Fruit fly (Drosophila melanogaster) whole organism, embryonic: ENCODE results near the gene CG43400.

Experiments used
- BtbVII ChIP-seq: fragments of 200-800 bp; sonication (Bioruptor generic); optimal IDR thresholded peaks from 3 replicates; lab custom pipeline; 2017; ENCODE audit warnings: missing biosample characterization, mild to moderate bottlenecking, missing genetic modification characterization
- CG10147 ChIP-seq: fragments of 200-800 bp; sonication (Bioruptor generic); optimal IDR thresholded peaks from 2 replicates; lab custom pipeline; 2019; ENCODE audit warnings: missing biosample characterization, mild to moderate bottlenecking, missing genetic modification characterization, moderate library complexity
- CG11456 ChIP-seq: fragments of 200-800 bp; sonication (Bioruptor generic); IDR thresholded peaks from 3 replicates; pipeline ENCODE4 v1.3.6; 2022; ENCODE audit warnings: missing biosample characterization, missing genetic modification characterization
- CG12155 ChIP-seq: fragments of 200-800 bp; sonication (Bioruptor generic); optimal IDR thresholded peaks from 3 replicates; lab custom pipeline; 2016; ENCODE audit warnings: missing biosample characterization, missing genetic modification characterization
- CG13894 ChIP-seq: fragments of 200-800 bp; sonication (Bioruptor generic); optimal IDR thresholded peaks from 3 replicates; lab custom pipeline; 2018; ENCODE audit warnings: missing biosample characterization, mild to moderate bottlenecking, missing genetic modification characterization, moderate library complexity
- CG14710 ChIP-seq: fragments of 200-800 bp; sonication (Bioruptor generic); optimal IDR thresholded peaks from 3 replicates; lab custom pipeline; 2019; ENCODE audit warnings: missing biosample characterization, mild to moderate bottlenecking, missing genetic modification characterization, moderate library complexity
- CG14860 ChIP-seq: fragments of 200-800 bp; sonication (Bioruptor generic); IDR thresholded peaks from 3 replicates; pipeline ENCODE4 v1.3.6; 2022; ENCODE audit warnings: missing biosample characterization, missing genetic modification characterization; ENCODE audit not compliant: partially characterized antibody
- CG16779 ChIP-seq: fragments of 200-800 bp; sonication (Bioruptor generic); IDR thresholded peaks from 2 replicates; pipeline ENCODE4 v1.3.6; 2022; ENCODE audit warnings: missing biosample characterization, missing genetic modification characterization
- CG17328 ChIP-seq: fragments of 200-800 bp; sonication (Bioruptor generic); IDR thresholded peaks from 2 replicates; pipeline ENCODE4 v1.3.6; 2022; ENCODE audit warnings: missing biosample characterization, missing genetic modification characterization
- CG18011 ChIP-seq: fragments of 200-800 bp; sonication (Bioruptor generic); optimal IDR thresholded peaks from 2 replicates; lab custom pipeline; 2017; ENCODE audit warnings: missing biosample characterization, missing genetic modification characterization, mild to moderate bottlenecking, moderate library complexity, missing genotype
- CG18619 ChIP-seq: fragments of 200-800 bp; sonication (Bioruptor generic); optimal IDR thresholded peaks from 3 replicates; lab custom pipeline; 2017; ENCODE audit warnings: missing biosample characterization, mild to moderate bottlenecking, missing genetic modification characterization
- CG18764 ChIP-seq: fragments of 200-800 bp; sonication (Bioruptor generic); optimal IDR thresholded peaks from 3 replicates; lab custom pipeline; 2016; ENCODE audit warnings: missing biosample characterization, missing genetic modification characterization
- CG2889 ChIP-seq: fragments of 200-800 bp; sonication (Bioruptor generic); IDR thresholded peaks from 3 replicates; pipeline ENCODE4 v1.3.6; 2022; ENCODE audit warnings: missing biosample characterization, missing genetic modification characterization
- CG30020 ChIP-seq: fragments of 200-800 bp; optimal IDR thresholded peaks from 2 replicates; lab custom pipeline; 2019; ENCODE audit warnings: missing biosample characterization, mild to moderate bottlenecking, missing genetic modification characterization, moderate library complexity
- CG31365 ChIP-seq: fragments of 200-800 bp; sonication (Bioruptor generic); optimal IDR thresholded peaks from 2 replicates; lab custom pipeline; 2018; ENCODE audit warnings: missing biosample characterization, mild to moderate bottlenecking, missing genetic modification characterization
- CG4854 ChIP-seq: fragments of 200-800 bp; sonication (Bioruptor generic); optimal IDR thresholded peaks from 2 replicates; lab custom pipeline; 2016; ENCODE audit warnings: missing biosample characterization, missing genetic modification characterization, inconsistent platforms
- CG6813 ChIP-seq: fragments of 200-800 bp; sonication (Bioruptor generic); optimal IDR thresholded peaks from 2 replicates; lab custom pipeline; 2017; ENCODE audit warnings: missing biosample characterization, missing genetic modification characterization, mild to moderate bottlenecking, moderate library complexity, missing genetic modification reagents
- CG9437 ChIP-seq: fragments of 200-800 bp; sonication (Bioruptor generic); optimal IDR thresholded peaks from 2 replicates; lab custom pipeline; 2018; ENCODE audit warnings: missing biosample characterization, mild to moderate bottlenecking, missing genetic modification characterization
- CHES-1-like ChIP-seq: fragments of 200-800 bp; sonication (Bioruptor generic); optimal IDR thresholded peaks from 2 replicates; lab custom pipeline; 2016; ENCODE audit warnings: missing biosample characterization, missing genetic modification characterization
- D19B ChIP-seq: fragments of 200-800 bp; sonication (Bioruptor generic); optimal IDR thresholded peaks from 2 replicates; lab custom pipeline; 2017; ENCODE audit warnings: missing biosample characterization, mild to moderate bottlenecking, missing genetic modification characterization
- Dad ChIP-seq: fragments of 200-800 bp; sonication (Bioruptor generic); optimal IDR thresholded peaks from 3 replicates; lab custom pipeline; 2016; ENCODE audit warnings: missing biosample characterization, missing genetic modification characterization
- Dek ChIP-seq: fragments of 200-800 bp; sonication (Bioruptor generic); optimal IDR thresholded peaks from 3 replicates; lab custom pipeline; 2019; ENCODE audit warnings: missing biosample characterization, mild to moderate bottlenecking, missing genetic modification characterization, moderate library complexity
- Dip3 ChIP-seq: fragments of 200-800 bp; sonication (Bioruptor generic); optimal IDR thresholded peaks from 3 replicates; lab custom pipeline; 2016; ENCODE audit warnings: missing biosample characterization, missing genetic modification characterization
- Dll ChIP-seq: fragments of 200-800 bp; sonication (Bioruptor generic); IDR thresholded peaks from 4 replicates; pipeline ENCODE4 v1.3.6; 2022; ENCODE audit warnings: missing biosample characterization, missing genetic modification characterization; ENCODE audit not compliant: partially characterized antibody
- Fer3 ChIP-seq: fragments of 200-800 bp; sonication (Bioruptor generic); optimal IDR thresholded peaks from 2 replicates; lab custom pipeline; 2018; ENCODE audit warnings: missing biosample characterization, mild to moderate bottlenecking, missing genetic modification characterization, moderate library complexity
- HmgZ ChIP-seq: fragments of 200-800 bp; sonication (Bioruptor generic); optimal IDR thresholded peaks from 2 replicates; lab custom pipeline; 2018; ENCODE audit warnings: missing biosample characterization, mild to moderate bottlenecking, missing genetic modification characterization
- Hr3 ChIP-seq: fragments of 200-800 bp; sonication (Bioruptor generic); optimal IDR thresholded peaks from 3 replicates; lab custom pipeline; 2016; ENCODE audit warnings: missing biosample characterization, missing genetic modification characterization
- Mrtf ChIP-seq: fragments of 200-800 bp; sonication (Bioruptor generic); IDR thresholded peaks from 3 replicates; pipeline ENCODE4 v1.3.6; 2022; ENCODE audit warnings: missing biosample characterization, missing genetic modification characterization
- YL-1 ChIP-seq: fragments of 200-800 bp; sonication (Bioruptor generic); optimal IDR thresholded peaks from 3 replicates; lab custom pipeline; 2017; ENCODE audit warnings: missing biosample characterization, mild to moderate bottlenecking, missing genetic modification characterization
- abd-A ChIP-seq: fragments of 200-800 bp; sonication (Bioruptor generic); optimal IDR thresholded peaks from 3 replicates; lab custom pipeline; 2019; ENCODE audit warnings: missing biosample characterization, mild to moderate bottlenecking, missing genetic modification characterization, moderate library complexity
- ara ChIP-seq: fragments of 200-800 bp; sonication (Bioruptor generic); IDR thresholded peaks from 2 replicates; pipeline ENCODE4 v1.3.6; 2022; ENCODE audit warnings: missing biosample characterization, missing genetic modification characterization
- cwo ChIP-seq: fragments of 200-800 bp; sonication (Bioruptor generic); optimal IDR thresholded peaks from 3 replicates; lab custom pipeline; 2017; ENCODE audit warnings: missing biosample characterization, missing genetic modification characterization, mild to moderate bottlenecking, moderate library complexity, missing genetic modification reagents
- dimm ChIP-seq: fragments of 200-800 bp; sonication (Bioruptor generic); IDR thresholded peaks from 2 replicates; pipeline ENCODE4 v1.3.6; 2022; ENCODE audit warnings: missing biosample characterization, missing genetic modification characterization
- dysf ChIP-seq: fragments of 200-800 bp; sonication (Bioruptor generic); IDR thresholded peaks from 3 replicates; pipeline ENCODE4 v1.3.6; 2022; ENCODE audit warnings: missing biosample characterization, missing genetic modification characterization
- eve ChIP-seq, 2 experiments: fragments of >200 bp; optimal IDR thresholded peaks; 2 replicates each; lab custom pipeline; 2017; ENCODE audit warnings: missing biosample characterization in 2 of 2, missing genetic modification characterization in 2 of 2
- fd96Cb ChIP-seq: fragments of 200-800 bp; sonication (Bioruptor generic); optimal IDR thresholded peaks from 2 replicates; lab custom pipeline; 2018; ENCODE audit warnings: missing biosample characterization, mild to moderate bottlenecking, missing genetic modification characterization, moderate library complexity
- grn ChIP-seq: fragments of 200-800 bp; sonication (Bioruptor generic); optimal IDR thresholded peaks from 3 replicates; lab custom pipeline; 2017; ENCODE audit warnings: missing biosample characterization, missing genetic modification characterization
- inv ChIP-seq: fragments of 200-800 bp; sonication (Bioruptor generic); IDR thresholded peaks from 2 replicates; pipeline ENCODE4 v1.3.6; 2022; ENCODE audit warnings: missing biosample characterization, missing genetic modification characterization; ENCODE audit not compliant: partially characterized antibody
- mld ChIP-seq: fragments of 200-800 bp; sonication (Bioruptor generic); IDR thresholded peaks from 3 replicates; pipeline ENCODE4 v1.3.6; 2022; ENCODE audit warnings: missing biosample characterization, missing genetic modification characterization; ENCODE audit not compliant: partially characterized antibody
- nerfin-2 ChIP-seq: fragments of 200-800 bp; sonication (Bioruptor generic); IDR thresholded peaks from 2 replicates; pipeline ENCODE4 v1.3.6; 2022; ENCODE audit warnings: missing biosample characterization, missing genetic modification characterization; ENCODE audit not compliant: partially characterized antibody
- prd ChIP-seq, 3 experiments: fragments of >200 bp in 2 of 3; fragments of 200-800 bp in 1 of 3; sonication (Bioruptor generic) in 1 of 3; optimal IDR thresholded peaks in 2 of 3; IDR thresholded peaks in 1 of 3; 2 replicates in 2 of 3; 3 replicates in 1 of 3; pipeline versions ENCODE4 v1.3.6 to Lab custom; 2017 to 2022; ENCODE audit warnings: missing biosample characterization in 1 of 3, missing genetic modification characterization in 1 of 3
- pzg ChIP-seq: fragments of 200-800 bp; sonication (Bioruptor generic); optimal IDR thresholded peaks from 3 replicates; lab custom pipeline; 2018; ENCODE audit warnings: missing biosample characterization, mild to moderate bottlenecking, missing genetic modification characterization, moderate library complexity
- repo ChIP-seq: fragments of 200-800 bp; sonication (Bioruptor generic); optimal IDR thresholded peaks from 2 replicates; lab custom pipeline; 2016; ENCODE audit warnings: missing biosample characterization, missing genetic modification characterization
- sd ChIP-seq: fragments of 200-800 bp; sonication (Bioruptor generic); optimal IDR thresholded peaks from 3 replicates; lab custom pipeline; 2018; ENCODE audit warnings: missing biosample characterization, mild to moderate bottlenecking, missing genetic modification characterization, moderate library complexity
- slou ChIP-seq: fragments of 200-800 bp; sonication (Bioruptor generic); optimal IDR thresholded peaks from 3 replicates; lab custom pipeline; 2016; ENCODE audit warnings: missing biosample characterization, missing genetic modification characterization
- stwl ChIP-seq: fragments of 200-800 bp; sonication (Bioruptor generic); optimal IDR thresholded peaks from 3 replicates; lab custom pipeline; 2018; ENCODE audit warnings: missing biosample characterization, mild to moderate bottlenecking, missing genetic modification characterization, moderate library complexity
- tna ChIP-seq: fragments of 200-800 bp; sonication (Bioruptor generic); IDR thresholded peaks from 2 replicates; pipeline ENCODE4 v1.3.6; 2022; ENCODE audit warnings: missing biosample characterization, missing genetic modification characterization; ENCODE audit not compliant: partially characterized antibody
- trem ChIP-seq: fragments of 200-800 bp; optimal IDR thresholded peaks from 3 replicates; lab custom pipeline; 2019; ENCODE audit warnings: missing biosample characterization, mild to moderate bottlenecking, missing genetic modification characterization, moderate library complexity
- unc-4 ChIP-seq: fragments of 200-800 bp; sonication (Bioruptor generic); IDR thresholded peaks from 2 replicates; pipeline ENCODE4 v1.3.6; 2022; ENCODE audit warnings: missing biosample characterization, missing genetic modification characterization; ENCODE audit not compliant: partially characterized antibody
- zfh2 ChIP-seq: fragments of 200-800 bp; sonication (Bioruptor generic); optimal IDR thresholded peaks from 2 replicates; lab custom pipeline; 2016; ENCODE audit warnings: missing biosample characterization, missing genetic modification characterization

Gene CG43400

DNA sequence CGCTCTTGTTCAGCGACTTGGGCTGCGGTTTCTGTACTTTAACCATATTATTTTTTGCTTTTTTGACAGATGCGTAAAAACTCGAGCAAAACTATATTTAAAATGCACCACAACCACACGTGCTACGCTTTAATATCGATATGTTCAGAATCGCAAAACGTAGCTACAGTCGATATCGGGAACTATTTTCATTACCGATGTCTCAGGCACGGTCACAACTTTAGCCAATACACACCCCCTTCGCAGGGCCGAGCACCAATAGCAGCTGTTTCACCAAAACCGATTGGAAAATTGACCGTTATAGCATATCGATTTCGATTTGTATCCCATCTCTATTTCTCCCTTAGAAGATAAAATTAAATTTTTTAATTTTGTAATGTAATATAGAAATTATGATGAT is 21.2 kb downstream of the CG43400 start, which contains the start of gene CG13096 (continued):
- no peak for TF ChIP-seq CG10147
- TF ChIP-seq fd96Cb: no peak
- TF ChIP-seq BtbVII (GFP tag; lab: Kevin White, UChicago): no peak
- peak; percentile 25 for TF ChIP-seq CG4854 (GFP tag; lab: Kevin White, UChicago)
- no peak for TF ChIP-seq CG16779 (GFP tag; lab: Robert Waterston, UW)
- peak; percentile 38 for TF ChIP-seq CG30020 (tag; lab: Kevin White, UChicago)
- TF ChIP-seq CG18764 (GFP tag; lab: Kevin White, UChicago): no peak
- TF ChIP-seq Fer3 (tag; lab: Kevin White, UChicago): no peak
- TF ChIP-seq CG6813: no peak
- peak; percentile 99 for TF ChIP-seq unc-4 (GFP tag; lab: Robert Waterston, UW)
- peak; percentile 87 for TF ChIP-seq CG9437 (GFP tag; lab: Kevin White, UChicago)
- peak; percentile 97 for TF ChIP-seq inv (GFP tag; lab: Robert Waterston, UW)
- TF ChIP-seq Dad (GFP tag; lab: Kevin White, UChicago): peak; percentile 22
- peak; percentile 74 for TF ChIP-seq YL-1 (GFP tag; lab: Kevin White, UChicago)
- TF ChIP-seq CG2889 (GFP tag; lab: Robert Waterston, UW): no peak
- TF ChIP-seq eve (GFP tag; optimal IDR thresholded peaks at IDR 0.05; lab: Kevin White, UChicago): no peak
- no peak for TF ChIP-seq Mrtf (GFP tag; lab: Robert Waterston, UW)
- TF ChIP-seq slou (GFP tag; lab: Kevin White, UChicago): no peak
- no peak for TF ChIP-seq sd (tag; lab: Kevin White, UChicago)
- no peak for TF ChIP-seq ara (GFP tag; lab: Robert Waterston, UW)
- no peak for TF ChIP-seq dysf
- TF ChIP-seq CG12155 (GFP tag; lab: Kevin White, UChicago): peak; percentile 21
- no peak for TF ChIP-seq abd-A (tag; lab: Kevin White, UChicago)
- no peak for TF ChIP-seq D19B (GFP tag; lab: Kevin White, UChicago)
- TF ChIP-seq CG13894 (tag; lab: Kevin White, UChicago): peak; percentile 82
- no peak for TF ChIP-seq Dip3
- TF ChIP-seq tna (GFP tag; lab: Robert Waterston, UW): peak; percentile 97
- peak; percentile 99 for TF ChIP-seq Dll (GFP tag; lab: Robert Waterston, UW)
- TF ChIP-seq CHES-1-like: peak; percentile 51
- TF ChIP-seq CG18011: no peak
- peak; percentile 3 for TF ChIP-seq Hr3 (GFP tag; lab: Kevin White, UChicago)
- TF ChIP-seq pzg (GFP tag; lab: Kevin White, UChicago): peak; percentile 99
- TF ChIP-seq CG31365 (tag; lab: Kevin White, UChicago): no peak
- TF ChIP-seq cwo (GFP tag; lab: Kevin White, UChicago): peak; percentile 97
- no peak for TF ChIP-seq grn
- no peak for TF ChIP-seq CG11456
- no peak for TF ChIP-seq dimm
- TF ChIP-seq nerfin-2: peak; percentile 97
- TF ChIP-seq CG14860 (GFP tag; lab: Robert Waterston, UW): peak; percentile 96
- TF ChIP-seq repo (GFP tag; lab: Kevin White, UChicago): no peak
- peak; percentile 27 for TF ChIP-seq zfh2 (GFP tag; lab: Kevin White, UChicago)
- TF ChIP-seq Dek (tag; lab: Kevin White, UChicago): peak; percentile 52
- peak; percentile 94 for TF ChIP-seq mld (GFP tag; lab: Robert Waterston, UW)
- no peak for TF ChIP-seq prd (optimal IDR thresholded peaks at IDR 0.05; lab: Kevin White, UChicago)
- TF ChIP-seq prd (GFP tag; IDR thresholded peaks at IDR 0.05; lab: Robert Waterston, UW): no peak; the same call in 2 of the 3 replicates
- TF ChIP-seq CG17328 (GFP tag; lab: Robert Waterston, UW): no peak
- peak; percentile 76 for TF ChIP-seq CG14710 (tag; lab: Kevin White, UChicago)
- TF ChIP-seq trem (tag; lab: Kevin White, UChicago): peak; percentile 85
- TF ChIP-seq HmgZ (tag; lab: Kevin White, UChicago): peak; percentile 86
- peak; percentile 84 for TF ChIP-seq stwl (tag; lab: Kevin White, UChicago)
- no peak for TF ChIP-seq CG18619 (GFP tag; lab: Kevin White, UChicago)
